Worm (Caenorhabditis elegans) whole organism, young adult: Measurements from ENCODE around the gene eelo-1.
A peak's percentile ranks its signal among the peaks of the same experiment; 100 is the strongest.

Source experiments
- C06A6.2 ChIP-seq: fragments of 200-800 bp; sonication (Bioruptor generic); conservative IDR thresholded peaks from 2 replicates; pipeline ENCODE4 v1.3.6; 2022; ENCODE audit warnings: missing genetic modification characterization, missing compliant biosample characterization
- F23B12.7 ChIP-seq: sonication (generic microtip); optimal IDR thresholded peaks from 2 replicates; lab custom pipeline; 2017; ENCODE audit warnings: missing genetic modification characterization, mild to moderate bottlenecking, missing compliant biosample characterization, antibody characterized with exemption, moderate library complexity; ENCODE audit not compliant: insufficient read depth
- F33H1.4 ChIP-seq: fragments of 200-800 bp; sonication (Bioruptor generic); IDR thresholded peaks from 2 replicates; pipeline ENCODE4 v1.3.6; 2022; ENCODE audit warnings: missing genetic modification reagents, missing genetic modification characterization, missing compliant biosample characterization
- F37B4.10 ChIP-seq: fragments of 200-800 bp; sonication (Bioruptor generic); IDR thresholded peaks from 2 replicates; pipeline ENCODE4 v1.3.6; 2022; ENCODE audit warnings: missing genetic modification characterization, missing compliant biosample characterization
- K12H6.12 ChIP-seq: fragments of 200-800 bp; sonication (Bioruptor generic); optimal IDR thresholded peaks from 2 replicates; lab custom pipeline; 2018; ENCODE audit warnings: mild to moderate bottlenecking, missing genetic modification characterization, missing compliant biosample characterization
- Y53F4B.3 ChIP-seq: fragments of 200-800 bp; sonication (Bioruptor generic); IDR thresholded peaks from 2 replicates; pipeline ENCODE4 v1.3.6; 2022; ENCODE audit warnings: missing genetic modification reagents, missing genetic modification characterization, missing compliant biosample characterization
- Y56A3A.18 ChIP-seq: fragments of 200-800 bp; sonication (Bioruptor generic); IDR thresholded peaks from 2 replicates; pipeline ENCODE4 v1.3.6; 2022; ENCODE audit warnings: missing genetic modification reagents, missing genetic modification characterization, missing compliant biosample characterization
- ZK185.1 ChIP-seq: sonication (generic microtip); optimal IDR thresholded peaks from 2 replicates; lab custom pipeline; 2016; ENCODE audit warnings: mild to moderate bottlenecking, missing genetic modification characterization, missing compliant biosample characterization; ENCODE audit not compliant: poor library complexity, severe bottlenecking
- ama-1 ChIP-seq, 3 experiments: fragments of 150-350 bp in 1 of 3; sonication (generic microtip) in 2 of 3; optimal IDR thresholded peaks; 2 replicates each; lab custom pipeline; 2014 to 2018; ENCODE audit warnings: missing biosample characterization in 2 of 3, missing genetic modification characterization in 2 of 3, missing genetic modification reagents in 2 of 3
- attf-5 ChIP-seq: fragments of 200-800 bp; sonication (Bioruptor generic); optimal IDR thresholded peaks from 2 replicates; lab custom pipeline; 2018; ENCODE audit warnings: mild to moderate bottlenecking, missing genetic modification characterization, missing compliant biosample characterization
- cebp-1 ChIP-seq, 2 experiments: fragments of 200-800 bp in 1 of 2; sonication (Bioruptor generic) in 1 of 2; sonication (generic microtip) in 1 of 2; IDR thresholded peaks in 1 of 2; optimal IDR thresholded peaks in 1 of 2; 2 replicates each; pipeline versions ENCODE4 v1.3.6 to Lab custom; 2017 to 2022; ENCODE audit warnings: missing compliant biosample characterization in 2 of 2, missing genetic modification characterization in 2 of 2, mild to moderate bottlenecking in 1 of 2, missing genetic modification reagents in 1 of 2, moderate library complexity in 1 of 2
- cebp-2 ChIP-seq: fragments of 200-800 bp; sonication (Bioruptor generic); IDR thresholded peaks from 2 replicates; pipeline ENCODE4 v1.3.6; 2022; ENCODE audit warnings: missing genetic modification characterization, missing compliant biosample characterization
- ceh-40 ChIP-seq: fragments of 200-800 bp; sonication (Bioruptor generic); IDR thresholded peaks from 2 replicates; pipeline ENCODE4 v1.3.6; 2022; ENCODE audit warnings: missing genetic modification characterization, missing compliant biosample characterization
- ceh-58 ChIP-seq: fragments of 200-800 bp; sonication (Bioruptor generic); IDR thresholded peaks from 2 replicates; pipeline ENCODE4 v1.3.6; 2022; ENCODE audit warnings: missing genetic modification characterization, missing compliant biosample characterization
- ceh-91 ChIP-seq: fragments of 200-800 bp; sonication (Bioruptor generic); IDR thresholded peaks from 2 replicates; pipeline ENCODE4 v1.3.6; 2022; ENCODE audit warnings: missing genetic modification reagents, missing genetic modification characterization, missing compliant biosample characterization
- chd-7 ChIP-seq: sonication (generic microtip); optimal IDR thresholded peaks from 2 replicates; lab custom pipeline; 2016; ENCODE audit warnings: mild to moderate bottlenecking, missing genetic modification characterization, moderate library complexity, missing compliant biosample characterization
- dpl-1 ChIP-seq: fragments of 150-350 bp; optimal IDR thresholded peaks from 2 replicates; lab custom pipeline; 2014; ENCODE audit warnings: missing biosample characterization, missing genetic modification reagents, missing genetic modification characterization
- efl-1 ChIP-seq: fragments of 150-350 bp; optimal IDR thresholded peaks from 2 replicates; lab custom pipeline; 2014; ENCODE audit warnings: missing biosample characterization, missing genetic modification reagents, missing genetic modification characterization
- egl-44 ChIP-seq: fragments of 200-800 bp; sonication (Bioruptor generic); IDR thresholded peaks from 2 replicates; pipeline ENCODE4 v1.3.6; 2022; ENCODE audit warnings: missing genetic modification reagents, missing genetic modification characterization, missing compliant biosample characterization
- hlh-26 ChIP-seq: fragments of 200-800 bp; sonication (Bioruptor generic); conservative IDR thresholded peaks from 2 replicates; pipeline ENCODE4 v1.3.6; 2022; ENCODE audit warnings: missing genetic modification reagents, missing genetic modification characterization, missing compliant biosample characterization
- hmg-1.2 ChIP-seq: fragments of 200-800 bp; sonication (Bioruptor generic); IDR thresholded peaks from 2 replicates; pipeline ENCODE4 v1.3.6; 2022; ENCODE audit warnings: missing genetic modification reagents, missing genetic modification characterization, missing compliant biosample characterization
- let-607 ChIP-seq, 2 experiments: fragments of 200-800 bp in 1 of 2; sonication (Bioruptor generic) in 1 of 2; sonication (generic microtip) in 1 of 2; optimal IDR thresholded peaks; 2 replicates each; lab custom pipeline; 2016 to 2018; ENCODE audit warnings: mild to moderate bottlenecking in 2 of 2, missing compliant biosample characterization in 2 of 2, missing genetic modification characterization in 2 of 2, moderate library complexity in 2 of 2, missing genotype in 1 of 2
- lin-35 ChIP-seq, 3 experiments: fragments of 150-350 bp in 2 of 3; sonication (generic microtip) in 1 of 3; optimal IDR thresholded peaks; 2 replicates each; lab custom pipeline; 2014 to 2018; ENCODE audit warnings: missing biosample characterization in 3 of 3, missing genetic modification characterization in 3 of 3, missing genetic modification reagents in 3 of 3
- lin-40 ChIP-seq: sonication (generic microtip); optimal IDR thresholded peaks from 2 replicates; lab custom pipeline; 2016; ENCODE audit warnings: missing genetic modification characterization, mild to moderate bottlenecking, missing compliant biosample characterization, missing genotype, missing genetic modification reagents
- lin-54 ChIP-seq: fragments of 200-800 bp; sonication (Bioruptor generic); optimal IDR thresholded peaks from 2 replicates; lab custom pipeline; 2018; ENCODE audit warnings: mild to moderate bottlenecking, missing genetic modification characterization, missing compliant biosample characterization
- mcd-1 ChIP-seq: fragments of 200-800 bp; sonication (Bioruptor generic); IDR thresholded peaks from 2 replicates; pipeline ENCODE4 v1.3.6; 2022; ENCODE audit warnings: missing genetic modification reagents, missing genetic modification characterization, missing compliant biosample characterization
- nfya-2 ChIP-seq: fragments of 200-800 bp; sonication (Bioruptor generic); IDR thresholded peaks from 2 replicates; pipeline ENCODE4 v1.3.6; 2022; ENCODE audit warnings: missing genetic modification reagents, missing genetic modification characterization, missing compliant biosample characterization
- nfyb-1 ChIP-seq: fragments of 200-800 bp; sonication (Bioruptor generic); IDR thresholded peaks from 2 replicates; pipeline ENCODE4 v1.3.6; 2022; ENCODE audit warnings: missing genetic modification reagents, missing genetic modification characterization, missing compliant biosample characterization
- pbrm-1 ChIP-seq: fragments of 200-800 bp; sonication (Bioruptor generic); IDR thresholded peaks from 2 replicates; pipeline ENCODE4 v1.3.6; 2022; ENCODE audit warnings: missing genetic modification reagents, missing genetic modification characterization, missing compliant biosample characterization
- rcor-1 ChIP-seq: fragments of 200-800 bp; sonication (Bioruptor generic); IDR thresholded peaks from 2 replicates; pipeline ENCODE4 v1.3.6; 2022; ENCODE audit warnings: missing genetic modification reagents, missing genetic modification characterization, missing compliant biosample characterization
- somi-1 ChIP-seq: fragments of 200-800 bp; sonication (Bioruptor generic); optimal IDR thresholded peaks from 2 replicates; lab custom pipeline; 2018; ENCODE audit warnings: mild to moderate bottlenecking, missing genetic modification characterization, missing compliant biosample characterization
- sptf-2 ChIP-seq: fragments of 200-800 bp; sonication (Bioruptor generic); optimal IDR thresholded peaks from 2 replicates; lab custom pipeline; 2018; ENCODE audit warnings: mild to moderate bottlenecking, missing genetic modification characterization, missing compliant biosample characterization
- tbp1 ChIP-seq: fragments of 200-800 bp; sonication (Bioruptor generic); optimal IDR thresholded peaks from 2 replicates; lab custom pipeline; 2018; ENCODE audit warnings: mild to moderate bottlenecking, missing genetic modification characterization, missing compliant biosample characterization
- xnd-1 ChIP-seq: sonication (generic microtip); optimal IDR thresholded peaks from 2 replicates; lab custom pipeline; 2016; ENCODE audit warnings: missing genotype, missing genetic modification reagents, missing genetic modification characterization, missing compliant biosample characterization
- zfh-2 ChIP-seq: fragments of 200-800 bp; sonication (Bioruptor generic); conservative IDR thresholded peaks from 2 replicates; pipeline ENCODE4 v1.3.6; 2022; ENCODE audit warnings: missing genetic modification reagents, missing genetic modification characterization, missing compliant biosample characterization
- ztf-22 ChIP-seq: fragments of 200-800 bp; sonication (Bioruptor generic); optimal IDR thresholded peaks from 2 replicates; lab custom pipeline; 2018; ENCODE audit warnings: mild to moderate bottlenecking, missing genetic modification characterization, moderate library complexity, missing compliant biosample characterization
- ztf-6 ChIP-seq: fragments of 200-800 bp; sonication (Bioruptor generic); IDR thresholded peaks from 2 replicates; pipeline ENCODE4 v1.3.6; 2022; ENCODE audit warnings: missing genetic modification reagents, missing genetic modification characterization, missing compliant biosample characterization

Gene eelo-1

DNA sequence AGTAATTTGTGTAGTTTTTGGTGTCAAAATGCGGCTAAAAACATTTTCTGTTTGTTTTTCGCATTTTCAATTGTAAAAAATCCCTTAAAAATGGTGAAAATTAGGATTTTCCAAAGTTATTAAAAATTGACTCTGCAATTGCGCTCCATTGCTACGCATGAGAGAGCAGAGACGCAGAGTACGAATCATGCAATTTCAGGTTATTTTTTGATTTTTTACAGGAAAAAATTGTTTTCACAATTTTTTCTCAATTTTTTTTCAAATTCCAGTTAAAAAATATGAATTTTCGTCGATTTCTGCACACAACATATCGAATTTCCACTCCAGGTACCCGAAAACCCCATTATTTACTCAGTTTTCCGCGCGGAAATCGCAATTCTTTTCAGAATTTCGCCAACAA lies 24.7 kb downstream of the eelo-1 start, which contains the start of gene mtg-1 (continued):
- TF ChIP-seq let-607 (tag; optimal IDR thresholded peaks at IDR 0.05; lab: Kevin White, UChicago) (no peak), hlh-26 (GFP tag; lab: Robert Waterston, UW) (no peak), Y53F4B.3 (no peak), zfh-2 (no peak), tbp1 (peak; percentile 6), ceh-40 (GFP tag; lab: Robert Waterston, UW) (no peak), rcor-1 (GFP tag; lab: Robert Waterston, UW) (peak; percentile 33; the same call in 1 of the 2 replicates), F33H1.4 (GFP tag; lab: Robert Waterston, UW) (peak; percentile 35; the same call in 1 of the 2 replicates), ama-1 (optimal IDR thresholded peaks at IDR 0.05; lab: Kevin White, UChicago) (no peak), ama-1 (GFP tag; optimal IDR thresholded peaks at IDR 0.05; lab: Kevin White, UChicago) (no peak), sptf-2 (GFP tag; lab: Kevin White, UChicago) (no peak)

ce11 chrIII:1532777-1533473 lies 25.4 kb downstream of the eelo-1 start, which contains the start of gene snf-6:
Gene snf-6 (minus strand): TSS chrIII:1532827.
- no peak for TF ChIP-seq cebp-2 (GFP tag; lab: Robert Waterston, UW)
- TF ChIP-seq lin-54: peak; percentile 94
- TF ChIP-seq ceh-91 (GFP tag; lab: Robert Waterston, UW): 0 out of 2 replicates have a peak, but pooled peaks have one; percentile 19
- no peak for TF ChIP-seq F37B4.10 (GFP tag; lab: Robert Waterston, UW)
- TF ChIP-seq ceh-58 (GFP tag; lab: Robert Waterston, UW): no peak
- peak; percentile 77 for TF ChIP-seq efl-1 (GFP tag; lab: Kevin White, UChicago)
- 0 out of 2 replicates have a peak, but pooled peaks have one; percentile 13 for TF ChIP-seq cebp-1 (GFP tag; IDR thresholded peaks at IDR 0.05; lab: Robert Waterston, UW)
- peak; percentile 72 for TF ChIP-seq cebp-1 (tag; optimal IDR thresholded peaks at IDR 0.05; lab: Kevin White, UChicago)
- TF ChIP-seq somi-1 (GFP tag; lab: Kevin White, UChicago): no peak
- TF ChIP-seq C06A6.2 (GFP tag; lab: Robert Waterston, UW): no peak
- TF ChIP-seq F23B12.7 (tag; lab: Kevin White, UChicago): peak; percentile 41
- TF ChIP-seq attf-5 (GFP tag; lab: Kevin White, UChicago): no peak
- TF ChIP-seq ztf-22 (GFP tag; lab: Kevin White, UChicago): no peak
- no peak for TF ChIP-seq ztf-6 (GFP tag; lab: Robert Waterston, UW)
- TF ChIP-seq mcd-1 (GFP tag; lab: Robert Waterston, UW): peak; percentile 94
- 0 out of 2 replicates have a peak, but pooled peaks have one; percentile 12 for TF ChIP-seq nfyb-1 (GFP tag; lab: Robert Waterston, UW)
- peak; percentile 8; the same call in 1 of the 2 replicates for TF ChIP-seq hmg-1.2 (GFP tag; lab: Robert Waterston, UW)
- TF ChIP-seq K12H6.12 (tag; lab: Kevin White, UChicago): no peak
- no peak for TF ChIP-seq egl-44 (GFP tag; lab: Robert Waterston, UW)
- TF ChIP-seq nfya-2 (GFP tag; lab: Robert Waterston, UW): no peak
- peak; percentile 54 for TF ChIP-seq dpl-1
- peak; percentile 24; the same call in 1 of the 2 replicates for TF ChIP-seq F33H1.4 (GFP tag; lab: Robert Waterston, UW)
- TF ChIP-seq xnd-1 (tag; lab: Kevin White, UChicago): no peak
- TF ChIP-seq lin-40: peak; percentile 31
- TF ChIP-seq Y56A3A.18 (GFP tag; lab: Robert Waterston, UW): no peak
- TF ChIP-seq pbrm-1 (GFP tag; lab: Robert Waterston, UW): no peak
- TF ChIP-seq ZK185.1 (tag; lab: Kevin White, UChicago): no peak
- TF ChIP-seq chd-7 (tag; lab: Kevin White, UChicago): no peak
- peak in 2 of 3 experiments; percentile 52 to 92 for TF ChIP-seq lin-35 (GFP tag; optimal IDR thresholded peaks at IDR 0.05; lab: Kevin White, UChicago)
